Worm (Caenorhabditis elegans) whole organism, young adult: ENCODE results near the gene Y4C6B.1.
A peak's percentile ranks its signal among the peaks of the same experiment; 100 is the strongest.

Source experiments
- B0261.1 ChIP-seq: sonication (generic microtip); optimal IDR thresholded peaks from 2 replicates; lab custom pipeline; 2016; ENCODE audit warnings: mild to moderate bottlenecking, missing genetic modification characterization, moderate library complexity, missing compliant biosample characterization
- F10E7.11 ChIP-seq: sonication (generic microtip); optimal IDR thresholded peaks from 2 replicates; lab custom pipeline; 2017; ENCODE audit warnings: mild to moderate bottlenecking, missing genetic modification characterization, moderate library complexity, missing compliant biosample characterization
- F23B12.7 ChIP-seq: sonication (generic microtip); optimal IDR thresholded peaks from 2 replicates; lab custom pipeline; 2017; ENCODE audit warnings: missing genetic modification characterization, mild to moderate bottlenecking, missing compliant biosample characterization, antibody characterized with exemption, moderate library complexity; ENCODE audit not compliant: insufficient read depth
- F37B4.10 ChIP-seq: fragments of 200-800 bp; sonication (Bioruptor generic); IDR thresholded peaks from 2 replicates; pipeline ENCODE4 v1.3.6; 2022; ENCODE audit warnings: missing genetic modification characterization, missing compliant biosample characterization
- F49E8.2 ChIP-seq: sonication (generic microtip); optimal IDR thresholded peaks from 3 replicates; lab custom pipeline; 2017; ENCODE audit warnings: missing genetic modification characterization, mild to moderate bottlenecking, missing compliant biosample characterization, antibody characterized with exemption, moderate library complexity; ENCODE audit not compliant: insufficient read depth
- F55B11.4 ChIP-seq: sonication (generic microtip); optimal IDR thresholded peaks from 2 replicates; lab custom pipeline; 2016; ENCODE audit warnings: missing compliant biosample characterization, missing genetic modification characterization, borderline replicate concordance; ENCODE audit not compliant: insufficient read depth
- F57A8.1 ChIP-seq: fragments of 200-800 bp; sonication (Bioruptor generic); optimal IDR thresholded peaks from 2 replicates; lab custom pipeline; 2018; ENCODE audit warnings: mild to moderate bottlenecking, missing genetic modification characterization, moderate library complexity, missing compliant biosample characterization
- K11D2.4 ChIP-seq: fragments of 200-800 bp; sonication (Bioruptor generic); IDR thresholded peaks from 2 replicates; pipeline ENCODE4 v1.3.6; 2022; ENCODE audit warnings: missing genetic modification reagents, missing genetic modification characterization, missing compliant biosample characterization
- T26A5.8 ChIP-seq: sonication (generic microtip); optimal IDR thresholded peaks from 2 replicates; lab custom pipeline; 2016; ENCODE audit warnings: missing genetic modification characterization, missing compliant biosample characterization
- Y53F4B.3 ChIP-seq: fragments of 200-800 bp; sonication (Bioruptor generic); IDR thresholded peaks from 2 replicates; pipeline ENCODE4 v1.3.6; 2022; ENCODE audit warnings: missing genetic modification reagents, missing genetic modification characterization, missing compliant biosample characterization
- Y95B8A.8 ChIP-seq: fragments of 200-800 bp; sonication (Bioruptor generic); IDR thresholded peaks from 2 replicates; pipeline ENCODE4 v1.3.6; 2022; ENCODE audit warnings: missing genetic modification reagents, missing genetic modification characterization, missing compliant biosample characterization
- attf-3 ChIP-seq: fragments of 200-800 bp; sonication (Bioruptor generic); conservative IDR thresholded peaks from 2 replicates; pipeline ENCODE4 v1.3.6; 2022; ENCODE audit warnings: missing genetic modification reagents, missing genetic modification characterization, missing compliant biosample characterization
- attf-6 ChIP-seq: fragments of 200-800 bp; sonication (Bioruptor generic); IDR thresholded peaks from 2 replicates; pipeline ENCODE4 v1.3.6; 2022; ENCODE audit warnings: missing genetic modification reagents, missing genetic modification characterization, missing compliant biosample characterization
- bed-1 ChIP-seq: fragments of 200-800 bp; sonication (Bioruptor generic); IDR thresholded peaks from 2 replicates; pipeline ENCODE4 v1.3.6; 2022; ENCODE audit warnings: missing genetic modification reagents, missing genetic modification characterization, missing compliant biosample characterization
- bed-2 ChIP-seq: fragments of 200-800 bp; sonication (Bioruptor generic); IDR thresholded peaks from 2 replicates; pipeline ENCODE4 v1.3.6; 2022; ENCODE audit warnings: missing genetic modification reagents, missing genetic modification characterization, missing compliant biosample characterization
- ccch-3 ChIP-seq: fragments of 200-800 bp; sonication (Bioruptor generic); optimal IDR thresholded peaks from 2 replicates; lab custom pipeline; 2018; ENCODE audit warnings: mild to moderate bottlenecking, missing genetic modification characterization, missing compliant biosample characterization
- cebp-1 ChIP-seq, 2 experiments: fragments of 200-800 bp in 1 of 2; sonication (Bioruptor generic) in 1 of 2; sonication (generic microtip) in 1 of 2; IDR thresholded peaks in 1 of 2; optimal IDR thresholded peaks in 1 of 2; 2 replicates each; pipeline versions ENCODE4 v1.3.6 to Lab custom; 2017 to 2022; ENCODE audit warnings: missing compliant biosample characterization in 2 of 2, missing genetic modification characterization in 2 of 2, mild to moderate bottlenecking in 1 of 2, missing genetic modification reagents in 1 of 2, moderate library complexity in 1 of 2
- ceh-40 ChIP-seq: fragments of 200-800 bp; sonication (Bioruptor generic); IDR thresholded peaks from 2 replicates; pipeline ENCODE4 v1.3.6; 2022; ENCODE audit warnings: missing genetic modification characterization, missing compliant biosample characterization
- ceh-91 ChIP-seq: fragments of 200-800 bp; sonication (Bioruptor generic); IDR thresholded peaks from 2 replicates; pipeline ENCODE4 v1.3.6; 2022; ENCODE audit warnings: missing genetic modification reagents, missing genetic modification characterization, missing compliant biosample characterization
- chd-7 ChIP-seq: sonication (generic microtip); optimal IDR thresholded peaks from 2 replicates; lab custom pipeline; 2016; ENCODE audit warnings: mild to moderate bottlenecking, missing genetic modification characterization, moderate library complexity, missing compliant biosample characterization
- dpl-1 ChIP-seq: fragments of 150-350 bp; optimal IDR thresholded peaks from 2 replicates; lab custom pipeline; 2014; ENCODE audit warnings: missing biosample characterization, missing genetic modification reagents, missing genetic modification characterization
- efl-1 ChIP-seq: fragments of 150-350 bp; optimal IDR thresholded peaks from 2 replicates; lab custom pipeline; 2014; ENCODE audit warnings: missing biosample characterization, missing genetic modification reagents, missing genetic modification characterization
- egl-18 ChIP-seq: fragments of 200-800 bp; sonication (Bioruptor generic); IDR thresholded peaks from 2 replicates; pipeline ENCODE4 v1.3.6; 2022; ENCODE audit warnings: missing genetic modification reagents, missing genetic modification characterization, missing compliant biosample characterization
- ets-4 ChIP-seq: fragments of 200-800 bp; sonication (Bioruptor generic); optimal IDR thresholded peaks from 2 replicates; lab custom pipeline; 2018; ENCODE audit warnings: mild to moderate bottlenecking, missing genetic modification characterization, missing compliant biosample characterization
- fkh-3 ChIP-seq: sonication (generic microtip); optimal IDR thresholded peaks from 2 replicates; lab custom pipeline; 2016; ENCODE audit warnings: mild to moderate bottlenecking, missing genetic modification characterization, missing compliant biosample characterization
- hrde-1 ChIP-seq: sonication (generic microtip); optimal IDR thresholded peaks from 2 replicates; lab custom pipeline; 2016; ENCODE audit warnings: missing genetic modification characterization, mild to moderate bottlenecking, missing compliant biosample characterization, moderate library complexity, missing genotype, missing genetic modification reagents, borderline replicate concordance
- let-607 ChIP-seq, 2 experiments: fragments of 200-800 bp in 1 of 2; sonication (Bioruptor generic) in 1 of 2; sonication (generic microtip) in 1 of 2; optimal IDR thresholded peaks; 2 replicates each; lab custom pipeline; 2016 to 2018; ENCODE audit warnings: mild to moderate bottlenecking in 2 of 2, missing compliant biosample characterization in 2 of 2, missing genetic modification characterization in 2 of 2, moderate library complexity in 2 of 2, missing genotype in 1 of 2
- lin-35 ChIP-seq, 3 experiments: fragments of 150-350 bp in 2 of 3; sonication (generic microtip) in 1 of 3; optimal IDR thresholded peaks; 2 replicates each; lab custom pipeline; 2014 to 2018; ENCODE audit warnings: missing biosample characterization in 3 of 3, missing genetic modification characterization in 3 of 3, missing genetic modification reagents in 3 of 3
- lin-54 ChIP-seq: fragments of 200-800 bp; sonication (Bioruptor generic); optimal IDR thresholded peaks from 2 replicates; lab custom pipeline; 2018; ENCODE audit warnings: mild to moderate bottlenecking, missing genetic modification characterization, missing compliant biosample characterization
- lir-1 ChIP-seq: fragments of 200-800 bp; sonication (Bioruptor generic); conservative IDR thresholded peaks from 2 replicates; pipeline ENCODE4 v1.3.6; 2022; ENCODE audit warnings: missing genetic modification reagents, missing genetic modification characterization, missing compliant biosample characterization
- lsy-27 ChIP-seq: sonication (generic microtip); optimal IDR thresholded peaks from 2 replicates; lab custom pipeline; 2017; ENCODE audit warnings: missing genetic modification characterization, mild to moderate bottlenecking, missing compliant biosample characterization, antibody characterized with exemption, missing genotype, borderline replicate concordance; ENCODE audit not compliant: insufficient read depth
- madf-3 ChIP-seq: fragments of 200-800 bp; sonication (Bioruptor generic); IDR thresholded peaks from 2 replicates; pipeline ENCODE4 v1.3.6; 2022; ENCODE audit warnings: missing genetic modification reagents, missing genetic modification characterization, missing compliant biosample characterization
- nfya-1 ChIP-seq: sonication (generic microtip); optimal IDR thresholded peaks from 2 replicates; lab custom pipeline; 2017; ENCODE audit warnings: antibody characterized with exemption, missing compliant biosample characterization, missing genetic modification characterization, borderline replicate concordance; ENCODE audit not compliant: insufficient read depth
- nhr-80 ChIP-seq: sonication (generic microtip); optimal IDR thresholded peaks from 2 replicates; lab custom pipeline; 2016; ENCODE audit warnings: missing genetic modification characterization, missing compliant biosample characterization
- pbrm-1 ChIP-seq: fragments of 200-800 bp; sonication (Bioruptor generic); IDR thresholded peaks from 2 replicates; pipeline ENCODE4 v1.3.6; 2022; ENCODE audit warnings: missing genetic modification reagents, missing genetic modification characterization, missing compliant biosample characterization
- pha-4 ChIP-seq: fragments of 150-350 bp; sonication (generic microtip); optimal IDR thresholded peaks from 2 replicates; lab custom pipeline; 2014; ENCODE audit warnings: missing biosample characterization, missing genetic modification reagents, missing genetic modification characterization
- snpc-1.1 ChIP-seq: sonication (generic microtip); optimal IDR thresholded peaks from 2 replicates; lab custom pipeline; 2017; ENCODE audit warnings: missing genetic modification characterization, mild to moderate bottlenecking, missing compliant biosample characterization, antibody characterized with exemption, moderate library complexity, missing genotype, missing genetic modification reagents; ENCODE audit not compliant: insufficient read depth
- snpc-3.4 ChIP-seq: sonication (generic microtip); optimal IDR thresholded peaks from 2 replicates; lab custom pipeline; 2017; ENCODE audit warnings: missing genetic modification characterization, mild to moderate bottlenecking, missing compliant biosample characterization, antibody characterized with exemption, moderate library complexity, missing genotype, missing genetic modification reagents
- snpc-4 ChIP-seq, 5 experiments: fragments of 150-350 bp in 1 of 5; sonication (generic microtip) in 4 of 5; optimal IDR thresholded peaks; 2 replicates each; lab custom pipeline; 2014 to 2018; ENCODE audit warnings: missing genetic modification characterization in 5 of 5, missing biosample characterization in 3 of 5, antibody characterized with exemption in 2 of 5, mild to moderate bottlenecking in 2 of 5, missing compliant biosample characterization in 2 of 5, missing genotype in 2 of 5, moderate library complexity in 2 of 5, missing genetic modification reagents in 1 of 5
- somi-1 ChIP-seq: fragments of 200-800 bp; sonication (Bioruptor generic); optimal IDR thresholded peaks from 2 replicates; lab custom pipeline; 2018; ENCODE audit warnings: mild to moderate bottlenecking, missing genetic modification characterization, missing compliant biosample characterization
- tlf-1 ChIP-seq: fragments of 200-800 bp; sonication (Bioruptor generic); optimal IDR thresholded peaks from 2 replicates; lab custom pipeline; 2018; ENCODE audit warnings: mild to moderate bottlenecking, missing genetic modification characterization, missing compliant biosample characterization
- unc-130 ChIP-seq: sonication (generic microtip); optimal IDR thresholded peaks from 2 replicates; lab custom pipeline; 2016; ENCODE audit warnings: missing genetic modification reagents, missing genetic modification characterization, missing compliant biosample characterization
- xnd-1 ChIP-seq: sonication (generic microtip); optimal IDR thresholded peaks from 2 replicates; lab custom pipeline; 2016; ENCODE audit warnings: missing genotype, missing genetic modification reagents, missing genetic modification characterization, missing compliant biosample characterization
- zfh-2 ChIP-seq: fragments of 200-800 bp; sonication (Bioruptor generic); conservative IDR thresholded peaks from 2 replicates; pipeline ENCODE4 v1.3.6; 2022; ENCODE audit warnings: missing genetic modification reagents, missing genetic modification characterization, missing compliant biosample characterization
- zim-3 ChIP-seq: sonication (generic microtip); optimal IDR thresholded peaks from 2 replicates; lab custom pipeline; 2017; ENCODE audit warnings: mild to moderate bottlenecking, missing genetic modification characterization, moderate library complexity, missing compliant biosample characterization
- ztf-18 ChIP-seq: sonication (generic microtip); optimal IDR thresholded peaks from 2 replicates; lab custom pipeline; 2016; ENCODE audit warnings: missing genotype, mild to moderate bottlenecking, missing genetic modification characterization, missing compliant biosample characterization

Y4C6B.1 gene

DNA sequence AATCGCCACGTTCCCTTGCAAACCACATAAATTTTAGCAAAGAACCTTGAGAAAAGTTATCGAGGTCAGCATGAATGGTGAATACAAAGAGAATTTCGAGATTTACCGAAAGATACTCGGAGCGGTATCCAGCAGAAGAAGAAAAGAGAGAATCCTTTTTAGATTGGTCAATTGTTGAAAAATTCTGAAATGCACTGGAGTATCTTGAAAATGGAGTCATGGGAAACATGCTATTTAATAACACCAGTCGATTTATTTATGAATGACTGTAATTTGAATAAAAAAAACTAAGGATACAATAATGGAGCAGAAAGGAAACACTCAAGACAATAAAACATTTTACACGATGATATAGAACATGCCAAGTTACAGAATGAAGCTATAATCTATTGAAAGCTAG, 35.7 kb downstream of the Y4C6B.1 start (continued):
- TF ChIP-seq F55B11.4 (tag; lab: Kevin White, UChicago) = no peak
- peak; percentile 24 for TF ChIP-seq tlf-1 (GFP tag; lab: Kevin White, UChicago)
- TF ChIP-seq somi-1 (GFP tag; lab: Kevin White, UChicago) = no peak
- no peak for TF ChIP-seq zim-3 (tag; lab: Kevin White, UChicago)
- no peak for TF ChIP-seq let-607 (tag; optimal IDR thresholded peaks at IDR 0.05; lab: Kevin White, UChicago)
- no peak for TF ChIP-seq F57A8.1 (GFP tag; lab: Kevin White, UChicago)
- TF ChIP-seq F10E7.11 (tag; lab: Kevin White, UChicago) = no peak
- TF ChIP-seq lin-35 (GFP tag; optimal IDR thresholded peaks at IDR 0.05; lab: Kevin White, UChicago) = no peak
- no peak for TF ChIP-seq Y95B8A.8 (GFP tag; lab: Robert Waterston, UW)
- no peak for TF ChIP-seq zfh-2 (GFP tag; lab: Robert Waterston, UW)
- TF ChIP-seq nhr-80 (tag; lab: Kevin White, UChicago) = no peak
- TF ChIP-seq bed-2 (GFP tag; lab: Robert Waterston, UW) = no peak
- TF ChIP-seq pha-4 = no peak
- no peak for TF ChIP-seq K11D2.4 (GFP tag; lab: Robert Waterston, UW)
- TF ChIP-seq madf-3 (GFP tag; lab: Robert Waterston, UW) = no peak; the same call in 1 of the 2 replicates
- TF ChIP-seq attf-3 (GFP tag; lab: Robert Waterston, UW) = no peak
- peak; percentile 15 for TF ChIP-seq chd-7 (tag; lab: Kevin White, UChicago)
- peak; percentile 28 for TF ChIP-seq snpc-3.4 (tag; lab: Kevin White, UChicago)
- no peak for TF ChIP-seq lir-1 (GFP tag; lab: Robert Waterston, UW)
- no peak for TF ChIP-seq unc-130 (GFP tag; lab: Kevin White, UChicago)
- no peak for TF ChIP-seq Y53F4B.3 (GFP tag; lab: Robert Waterston, UW)
- peak; percentile 57 for TF ChIP-seq lin-54 (GFP tag; lab: Kevin White, UChicago)
- TF ChIP-seq ccch-3 = no peak
- no peak for TF ChIP-seq snpc-1.1 (tag; lab: Kevin White, UChicago)
- TF ChIP-seq pbrm-1 = 0 out of 2 replicates have a peak, but pooled peaks have one; percentile 13
- TF ChIP-seq ceh-91 (GFP tag; lab: Robert Waterston, UW) = no peak
- TF ChIP-seq dpl-1 (GFP tag; lab: Kevin White, UChicago) = no peak
- TF ChIP-seq F23B12.7 (tag; lab: Kevin White, UChicago) = no peak
- no peak for TF ChIP-seq ceh-40
- no peak for TF ChIP-seq fkh-3 (tag; lab: Kevin White, UChicago)
- TF ChIP-seq bed-1 (GFP tag; lab: Robert Waterston, UW) = no peak
- no peak for TF ChIP-seq lsy-27 (tag; lab: Kevin White, UChicago)
- no peak for TF ChIP-seq T26A5.8 (tag; lab: Kevin White, UChicago)
- peak; percentile 67 for TF ChIP-seq hrde-1 (tag; lab: Kevin White, UChicago)
- peak; percentile 48 for TF ChIP-seq F49E8.2
- peak; percentile 19 for TF ChIP-seq xnd-1
- TF ChIP-seq snpc-4 (GFP tag; optimal IDR thresholded peaks at IDR 0.05; lab: Kevin White, UChicago) = peak; percentile 18
- peak in 3 of 4 experiments; percentile 6 to 85 (median 42) for TF ChIP-seq snpc-4 (tag; optimal IDR thresholded peaks at IDR 0.05; lab: Kevin White, UChicago)
- TF ChIP-seq B0261.1 (tag; lab: Kevin White, UChicago) = no peak
- no peak for TF ChIP-seq F37B4.10
- peak; percentile 84 for TF ChIP-seq attf-6 (GFP tag; lab: Robert Waterston, UW)
- TF ChIP-seq efl-1 (GFP tag; lab: Kevin White, UChicago) = no peak
- no peak for TF ChIP-seq ets-4
- no peak for TF ChIP-seq nfya-1 (tag; lab: Kevin White, UChicago)
- no peak for TF ChIP-seq egl-18 (GFP tag; lab: Robert Waterston, UW)
- no peak for TF ChIP-seq cebp-1 (GFP tag; IDR thresholded peaks at IDR 0.05; lab: Robert Waterston, UW)
- no peak for TF ChIP-seq cebp-1 (tag; optimal IDR thresholded peaks at IDR 0.05; lab: Kevin White, UChicago)
- no peak for TF ChIP-seq ztf-18
